Worm (Caenorhabditis elegans) whole organism, L2 larva: Measurements from ENCODE around the gene C06C3.3.

Source experiments
- ZK546.5 ChIP-seq: sonication (generic microtip); optimal IDR thresholded peaks from 2 replicates; lab custom pipeline; 2017; ENCODE audit warnings: missing biosample characterization, missing genetic modification characterization
- alr-1 ChIP-seq: fragments of 150-350 bp; optimal IDR thresholded peaks from 2 replicates; lab custom pipeline; 2014; ENCODE audit warnings: missing biosample characterization, missing genetic modification characterization
- aly-2 ChIP-seq: fragments of 150-350 bp; optimal IDR thresholded peaks from 2 replicates; lab custom pipeline; 2014; ENCODE audit warnings: missing biosample characterization, missing genetic modification characterization
- ceh-82 ChIP-seq: fragments of 150-350 bp; optimal IDR thresholded peaks from 2 replicates; lab custom pipeline; 2014; ENCODE audit warnings: missing biosample characterization, missing genetic modification characterization
- egl-27 ChIP-seq: sonication (generic microtip); optimal IDR thresholded peaks from 3 replicates; lab custom pipeline; 2017; ENCODE audit warnings: missing biosample characterization, missing genetic modification reagents, missing genetic modification characterization
- fos-1 ChIP-seq: fragments of 150-350 bp; optimal IDR thresholded peaks from 2 replicates; lab custom pipeline; 2014; ENCODE audit warnings: missing biosample characterization, missing genetic modification characterization
- gmeb-1 ChIP-seq: fragments of 150-350 bp; optimal IDR thresholded peaks from 2 replicates; lab custom pipeline; 2014; ENCODE audit warnings: missing biosample characterization, missing genetic modification characterization
- lin-39 ChIP-seq: fragments of 150-350 bp; optimal IDR thresholded peaks from 2 replicates; lab custom pipeline; 2014; ENCODE audit warnings: missing biosample characterization, missing genetic modification reagents, missing genetic modification characterization
- lsy-2 ChIP-seq, 2 experiments: fragments of 150-350 bp in 1 of 2; sonication (generic microtip) in 1 of 2; optimal IDR thresholded peaks; 2 replicates each; lab custom pipeline; 2014 to 2017; ENCODE audit warnings: missing biosample characterization in 2 of 2, missing genetic modification characterization in 2 of 2
- nhr-10 ChIP-seq: sonication (generic microtip); optimal IDR thresholded peaks from 2 replicates; lab custom pipeline; 2017; ENCODE audit warnings: missing biosample characterization, missing genetic modification characterization
- snpc-4 ChIP-seq: fragments of 150-350 bp; optimal IDR thresholded peaks from 2 replicates; lab custom pipeline; 2014; ENCODE audit warnings: missing biosample characterization, missing genetic modification characterization
- unc-62 ChIP-seq: fragments of 150-350 bp; optimal IDR thresholded peaks from 2 replicates; lab custom pipeline; 2014; ENCODE audit warnings: missing biosample characterization, missing genetic modification reagents, missing genetic modification characterization

DNA sequence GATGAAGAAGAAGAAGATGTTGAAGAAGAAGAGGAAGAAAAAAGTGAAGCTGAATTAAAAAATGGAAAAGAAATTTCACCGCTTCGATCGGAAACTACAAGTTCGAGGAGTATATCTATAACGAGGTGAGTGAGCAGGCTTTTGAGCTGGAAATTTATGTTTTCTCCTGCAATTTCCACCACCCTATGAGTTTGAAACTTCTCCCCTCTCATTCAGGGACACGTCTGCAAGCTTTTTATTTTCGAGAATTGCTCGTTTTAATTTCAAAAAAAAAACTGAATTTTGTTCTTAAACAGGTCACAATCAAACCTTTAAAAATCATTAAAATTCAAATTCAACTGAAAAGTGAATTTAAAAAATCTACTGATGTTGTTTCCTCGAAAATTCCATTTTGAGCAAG is 10.0 kb downstream of the C06C3.3 start:
- TF ChIP-seq lin-39 (tag; lab: Kevin White, UChicago) = no peak
- TF ChIP-seq nhr-10 (tag; lab: Kevin White, UChicago) = no peak
- no peak for TF ChIP-seq ceh-82 (tag; lab: Kevin White, UChicago)
- TF ChIP-seq unc-62 (GFP tag; lab: Kevin White, UChicago) = no peak
- TF ChIP-seq fos-1 = no peak
- no peak for TF ChIP-seq alr-1 (tag; lab: Kevin White, UChicago)
- no peak for TF ChIP-seq gmeb-1 (tag; lab: Kevin White, UChicago)
- TF ChIP-seq lsy-2 (tag; optimal IDR thresholded peaks at IDR 0.05; lab: Kevin White, UChicago) = no peak
- TF ChIP-seq egl-27 (tag; lab: Kevin White, UChicago) = no peak
- no peak for TF ChIP-seq aly-2 (tag; lab: Kevin White, UChicago)
- TF ChIP-seq ZK546.5 (tag; lab: Kevin White, UChicago) = no peak
- TF ChIP-seq snpc-4 (tag; lab: Kevin White, UChicago) = no peak
